Worm (Caenorhabditis elegans) whole organism, L1 larva: ENCODE data around the gene M162.15.

Experiments
- C04F5.9 ChIP-seq: sonication (generic microtip); optimal IDR thresholded peaks from 2 replicates; lab custom pipeline; 2016; ENCODE audit warnings: missing genetic modification characterization, missing compliant biosample characterization
- blmp-1 ChIP-seq: fragments of 150-350 bp; optimal IDR thresholded peaks from 2 replicates; lab custom pipeline; 2014; ENCODE audit warnings: missing biosample characterization, missing genetic modification characterization
- ceh-63 ChIP-seq: fragments of 200-800 bp; sonication (Bioruptor generic); optimal IDR thresholded peaks from 2 replicates; lab custom pipeline; 2018; ENCODE audit warnings: mild to moderate bottlenecking, missing genetic modification characterization, missing compliant biosample characterization
- ceh-8 ChIP-seq: fragments of 200-800 bp; sonication (Bioruptor generic); optimal IDR thresholded peaks from 2 replicates; lab custom pipeline; 2018; ENCODE audit warnings: mild to moderate bottlenecking, missing genetic modification characterization, moderate library complexity, missing compliant biosample characterization
- ceh-82 ChIP-seq, 3 experiments: fragments of 150-350 bp in 1 of 3; sonication (generic microtip) in 2 of 3; optimal IDR thresholded peaks; 2 replicates each; lab custom pipeline; 2014 to 2017; ENCODE audit warnings: missing biosample characterization in 3 of 3, missing genetic modification characterization in 3 of 3
- dpl-1 ChIP-seq, 3 experiments: fragments of 150-350 bp in 2 of 3; sonication (generic microtip) in 1 of 3; optimal IDR thresholded peaks; 2 replicates each; lab custom pipeline; 2014 to 2017; ENCODE audit warnings: missing biosample characterization in 3 of 3, missing genetic modification characterization in 3 of 3, missing genetic modification reagents in 3 of 3
- efl-3 ChIP-seq: fragments of 200-800 bp; sonication (Bioruptor generic); optimal IDR thresholded peaks from 2 replicates; lab custom pipeline; 2018; ENCODE audit warnings: mild to moderate bottlenecking, missing genetic modification characterization, missing compliant biosample characterization
- egl-13 ChIP-seq: sonication (generic microtip); optimal IDR thresholded peaks from 2 replicates; lab custom pipeline; 2016; ENCODE audit warnings: missing genotype, missing genetic modification reagents, missing genetic modification characterization, missing compliant biosample characterization
- egl-27 ChIP-seq, 2 experiments: fragments of 150-350 bp in 1 of 2; sonication (generic microtip); optimal IDR thresholded peaks; 3 replicates each; lab custom pipeline; 2017 to 2018; ENCODE audit warnings: missing biosample characterization in 2 of 2, missing genetic modification characterization in 2 of 2, missing genetic modification reagents in 2 of 2
- elt-2 ChIP-seq: sonication (generic microtip); optimal IDR thresholded peaks from 2 replicates; lab custom pipeline; 2016; ENCODE audit warnings: missing genetic modification characterization, mild to moderate bottlenecking, inconsistent platforms, missing compliant biosample characterization, missing genetic modification reagents
- elt-3 ChIP-seq, 6 experiments: fragments of 150-350 bp in 1 of 6; sonication (generic microtip); optimal IDR thresholded peaks; 2 replicates each; lab custom pipeline; 2017 to 2018; ENCODE audit warnings: missing biosample characterization in 6 of 6, missing genetic modification characterization in 6 of 6, inconsistent platforms in 1 of 6
- fkh-10 ChIP-seq: sonication (generic microtip); optimal IDR thresholded peaks from 2 replicates; lab custom pipeline; 2017; ENCODE audit warnings: missing biosample characterization, missing genetic modification reagents, missing genetic modification characterization
- fkh-4 ChIP-seq: sonication (generic microtip); optimal IDR thresholded peaks from 2 replicates; lab custom pipeline; 2016; ENCODE audit warnings: missing compliant biosample characterization, missing genetic modification characterization, borderline replicate concordance
- fos-1 ChIP-seq: fragments of 150-350 bp; optimal IDR thresholded peaks from 2 replicates; lab custom pipeline; 2014; ENCODE audit warnings: missing biosample characterization, missing genetic modification characterization
- grh-1 ChIP-seq: fragments of 200-800 bp; sonication (Bioruptor generic); IDR thresholded peaks from 2 replicates; pipeline ENCODE4 v1.3.6; 2022; ENCODE audit warnings: missing genetic modification reagents, missing genetic modification characterization, missing compliant biosample characterization
- hlh-4 ChIP-seq: sonication (generic microtip); optimal IDR thresholded peaks from 2 replicates; lab custom pipeline; 2016; ENCODE audit warnings: mild to moderate bottlenecking, missing genetic modification characterization, missing compliant biosample characterization
- hpl-2 ChIP-seq: fragments of 150-350 bp; optimal IDR thresholded peaks from 2 replicates; lab custom pipeline; 2014; ENCODE audit warnings: missing biosample characterization, missing genetic modification reagents, missing genetic modification characterization
- irx-1 ChIP-seq: sonication (generic microtip); optimal IDR thresholded peaks from 2 replicates; lab custom pipeline; 2016; ENCODE audit warnings: missing genetic modification characterization, missing compliant biosample characterization
- isw-1 ChIP-seq: fragments of 200-800 bp; sonication (Bioruptor generic); IDR thresholded peaks from 2 replicates; pipeline ENCODE4 v1.3.6; 2022; ENCODE audit warnings: missing genetic modification characterization, missing compliant biosample characterization
- jun-1 ChIP-seq: fragments of 150-350 bp; optimal IDR thresholded peaks from 2 replicates; lab custom pipeline; 2014; ENCODE audit warnings: missing biosample characterization, missing genetic modification reagents, missing genetic modification characterization
- lin-13 ChIP-seq: fragments of 150-350 bp; optimal IDR thresholded peaks from 2 replicates; lab custom pipeline; 2014; ENCODE audit warnings: missing biosample characterization, missing genetic modification reagents, missing genetic modification characterization
- lin-35 ChIP-seq, 2 experiments: fragments of 150-350 bp; optimal IDR thresholded peaks; 2 replicates each; lab custom pipeline; 2014; ENCODE audit warnings: missing biosample characterization in 2 of 2, missing genetic modification characterization in 2 of 2, missing genetic modification reagents in 2 of 2
- mef-2 ChIP-seq: fragments of 150-350 bp; optimal IDR thresholded peaks from 2 replicates; lab custom pipeline; 2014; ENCODE audit warnings: missing biosample characterization, missing genetic modification characterization
- nhr-237 ChIP-seq: fragments of 150-350 bp; optimal IDR thresholded peaks from 2 replicates; lab custom pipeline; 2014; ENCODE audit warnings: missing biosample characterization, missing genetic modification characterization
- nhr-71 ChIP-seq: sonication (generic microtip); optimal IDR thresholded peaks from 2 replicates; lab custom pipeline; 2016; ENCODE audit warnings: mild to moderate bottlenecking, missing genetic modification characterization, moderate library complexity, missing compliant biosample characterization
- nhr-76 ChIP-seq: sonication (generic microtip); optimal IDR thresholded peaks from 2 replicates; lab custom pipeline; 2017; ENCODE audit warnings: missing biosample characterization, missing genetic modification characterization
- nhr-77 ChIP-seq: fragments of 150-350 bp; optimal IDR thresholded peaks from 2 replicates; lab custom pipeline; 2014; ENCODE audit warnings: missing biosample characterization, missing genetic modification characterization
- pag-3 ChIP-seq: sonication (generic microtip); optimal IDR thresholded peaks from 2 replicates; lab custom pipeline; 2017; ENCODE audit warnings: missing genetic modification characterization, mild to moderate bottlenecking, missing compliant biosample characterization, antibody characterized with exemption, borderline replicate concordance; ENCODE audit not compliant: insufficient read depth
- snu-23 ChIP-seq: sonication (generic microtip); optimal IDR thresholded peaks from 2 replicates; lab custom pipeline; 2016; ENCODE audit warnings: missing genetic modification characterization, missing compliant biosample characterization
- sox-4 ChIP-seq: sonication (generic microtip); optimal IDR thresholded peaks from 2 replicates; lab custom pipeline; 2016; ENCODE audit warnings: missing genetic modification characterization, missing compliant biosample characterization
- sup-37 ChIP-seq: fragments of 200-800 bp; sonication (Bioruptor generic); optimal IDR thresholded peaks from 2 replicates; lab custom pipeline; 2018; ENCODE audit warnings: mild to moderate bottlenecking, missing genetic modification characterization, missing compliant biosample characterization
- tlp-1 ChIP-seq: fragments of 150-350 bp; optimal IDR thresholded peaks from 2 replicates; lab custom pipeline; 2014; ENCODE audit warnings: missing biosample characterization, missing genetic modification characterization
- unc-62 ChIP-seq: fragments of 150-350 bp; optimal IDR thresholded peaks from 2 replicates; lab custom pipeline; 2014; ENCODE audit warnings: missing biosample characterization, missing genetic modification reagents, missing genetic modification characterization
- unc-86 ChIP-seq: sonication (generic microtip); optimal IDR thresholded peaks from 2 replicates; lab custom pipeline; 2016; ENCODE audit warnings: missing genetic modification characterization, missing compliant biosample characterization
- unc-98 ChIP-seq: fragments of 200-800 bp; sonication (Bioruptor generic); IDR thresholded peaks from 2 replicates; pipeline ENCODE4 v1.3.6; 2022; ENCODE audit warnings: missing genetic modification characterization, missing compliant biosample characterization
- xbp-1 ChIP-seq: sonication (generic microtip); optimal IDR thresholded peaks from 2 replicates; lab custom pipeline; 2016; ENCODE audit warnings: missing genetic modification characterization, missing compliant biosample characterization
- ztf-4 ChIP-seq: fragments of 150-350 bp; optimal IDR thresholded peaks from 2 replicates; lab custom pipeline; 2014; ENCODE audit warnings: missing biosample characterization, missing genetic modification characterization

The M162.15 gene

ce11 chrV:19801033-19801432 is 29.5 kb upstream of the M162.15 start, which contains the start of gene Y116F11B.2:
Gene Y116F11B.2, minus strand, starts transcription at chrV:19801133.
- TF ChIP-seq irx-1 (tag; lab: Kevin White, UChicago) (no peak), unc-62 (GFP tag; lab: Kevin White, UChicago) (no peak), hlh-4 (no peak), lin-35 (GFP tag; optimal IDR thresholded peaks at IDR 0.05; lab: Kevin White, UChicago) (no peak), lin-13 (GFP tag; lab: Kevin White, UChicago) (no peak), snu-23 (GFP tag; lab: Kevin White, UChicago) (no peak), blmp-1 (peak; percentile 12)
- TF ChIP-seq, all 84 proteins: peak for 1

ce11 chrV:19794931-19795330 is 23.4 kb upstream of the M162.15 start, which contains the start of gene M162.7:
Gene M162.7, minus strand, starts transcription at chrV:19795031.
- TF ChIP-seq fkh-10 (GFP tag; lab: Kevin White, UChicago) (no peak), blmp-1 (no peak), isw-1 (no peak), dpl-1 (GFP tag; optimal IDR thresholded peaks at IDR 0.05; lab: Kevin White, UChicago) (no peak), grh-1 (no peak), nhr-237 (tag; lab: Kevin White, UChicago) (no peak), tlp-1 (tag; lab: Kevin White, UChicago) (no peak), ztf-4 (tag; lab: Kevin White, UChicago) (no peak), nhr-71 (tag; lab: Kevin White, UChicago) (no peak), ceh-63 (GFP tag; lab: Kevin White, UChicago) (no peak), ceh-8 (GFP tag; lab: Kevin White, UChicago) (no peak), sup-37 (GFP tag; lab: Kevin White, UChicago) (no peak), unc-98 (GFP tag; lab: Robert Waterston, UW) (no peak), egl-13 (tag; lab: Kevin White, UChicago) (no peak), xbp-1 (tag; lab: Kevin White, UChicago) (no peak), mef-2 (tag; lab: Kevin White, UChicago) (no peak)

- TF ChIP-seq C04F5.9 (no peak), hpl-2 (no peak), nhr-71 (tag; lab: Kevin White, UChicago) (no peak), nhr-77 (tag; lab: Kevin White, UChicago) (no peak), snu-23 (GFP tag; lab: Kevin White, UChicago) (no peak), fkh-4 (tag; lab: Kevin White, UChicago) (no peak), jun-1 (tag; lab: Kevin White, UChicago) (no peak), nhr-76 (tag; lab: Kevin White, UChicago) (no peak), ceh-82 (tag; optimal IDR thresholded peaks at IDR 0.05; lab: Kevin White, UChicago) (no peak), hlh-4 (no peak), grh-1 (no peak), unc-86 (tag; lab: Kevin White, UChicago) (no peak), dpl-1 (GFP tag; optimal IDR thresholded peaks at IDR 0.05; lab: Kevin White, UChicago) (no peak), elt-3 (tag; optimal IDR thresholded peaks at IDR 0.05; lab: Kevin White, UChicago) (no peak), pag-3 (tag; lab: Kevin White, UChicago) (no peak), sox-4 (tag; lab: Kevin White, UChicago) (no peak), ceh-8 (GFP tag; lab: Kevin White, UChicago) (no peak), fos-1 (tag; lab: Kevin White, UChicago) (no peak), efl-3 (GFP tag; lab: Kevin White, UChicago) (no peak)
These were observed 18.7 kb upstream of the M162.15 start for ce11 chrV:19790248-19790647.

- TF ChIP-seq tlp-1 (tag; lab: Kevin White, UChicago) (peak; percentile 14), egl-27 (tag; optimal IDR thresholded peaks at IDR 0.05; lab: Kevin White, UChicago) (no peak), nhr-237 (tag; lab: Kevin White, UChicago) (no peak), elt-2 (tag; lab: Kevin White, UChicago) (peak; percentile 54)
These were observed 16.8 kb upstream of the M162.15 start, which contains the start of gene clec-258 for ce11 chrV:19788360-19788759. Gene clec-258, plus strand, starts transcription at chrV:19788440.
